Fruit fly (Drosophila melanogaster): ENCODE measurements around the gene CG9902.

dm6 chrX:16540802-16541346 lies 6.4 kb downstream of the CG9902 start, which contains the start of gene CG9903:
- TF ChIP-seq gsb-n (tag; optimal IDR thresholded peaks at IDR 0.05) = no peak
- TF ChIP-seq CG11247 (GFP tag; IDR thresholded peaks at IDR 0.05) = no peak
- TF ChIP-seq Lpt (GFP tag; optimal IDR thresholded peaks at IDR 0.05) = no peak
- no peak for TF ChIP-seq CG6272 (GFP tag; IDR thresholded peaks at IDR 0.05)
- TF ChIP-seq ssp (GFP tag; IDR thresholded peaks at IDR 0.05) = no peak
- TF ChIP-seq D19B (GFP tag; optimal IDR thresholded peaks at IDR 0.05) = no peak
- no peak for TF ChIP-seq tio (GFP tag; optimal IDR thresholded peaks at IDR 0.05)
- TF ChIP-seq bigmax (GFP tag; optimal IDR thresholded peaks at IDR 0.05) = no peak
